Worm (Caenorhabditis elegans) whole organism, L4 larva: ENCODE measurements around the gene T01E8.8.

ENCODE experiments used
- F49E8.2 ChIP-seq: sonication (generic microtip); optimal IDR thresholded peaks from 2 replicates; lab custom pipeline; 2016; ENCODE audit warnings: missing compliant biosample characterization, mild to moderate bottlenecking, missing genetic modification characterization, borderline replicate concordance
- T20F7.1 ChIP-seq: fragments of 200-800 bp; sonication (Bioruptor generic); optimal IDR thresholded peaks from 2 replicates; lab custom pipeline; 2018; ENCODE audit warnings: mild to moderate bottlenecking, missing genetic modification characterization, missing compliant biosample characterization
- Y105C5A.15 ChIP-seq: fragments of 200-800 bp; sonication (Bioruptor generic); IDR thresholded peaks from 2 replicates; pipeline ENCODE4 v1.3.6; 2022; ENCODE audit warnings: missing genetic modification characterization, missing compliant biosample characterization
- Y48G9A.11 ChIP-seq: fragments of 200-800 bp; sonication (Bioruptor generic); IDR thresholded peaks from 2 replicates; pipeline ENCODE4 v1.3.6; 2022; ENCODE audit warnings: missing genetic modification reagents, missing genetic modification characterization, missing compliant biosample characterization
- Y5F2A.4 ChIP-seq: fragments of 200-800 bp; sonication (Bioruptor generic); optimal IDR thresholded peaks from 2 replicates; lab custom pipeline; 2018; ENCODE audit warnings: mild to moderate bottlenecking, missing genetic modification characterization, missing compliant biosample characterization
- ZK337.2 ChIP-seq: fragments of 200-800 bp; sonication (Bioruptor generic); IDR thresholded peaks from 2 replicates; pipeline ENCODE4 v1.3.6; 2022; ENCODE audit warnings: missing genetic modification reagents, missing genetic modification characterization, missing compliant biosample characterization
- aha-1 ChIP-seq: fragments of 150-350 bp; peaks from one replicate; lab custom pipeline; 2014; ENCODE audit warnings: missing biosample characterization, missing genetic modification characterization
- ceh-44 ChIP-seq: fragments of 200-800 bp; sonication (Bioruptor generic); IDR thresholded peaks from 2 replicates; pipeline ENCODE4 v1.3.6; 2022; ENCODE audit warnings: missing genetic modification reagents, missing genetic modification characterization, missing compliant biosample characterization
- ceh-82 ChIP-seq: sonication (generic microtip); optimal IDR thresholded peaks from 2 replicates; lab custom pipeline; 2017; ENCODE audit warnings: missing biosample characterization, missing genetic modification characterization
- ces-1 ChIP-seq: fragments of 150-350 bp; sonication (generic microtip); optimal IDR thresholded peaks from 4 replicates; lab custom pipeline; 2014; ENCODE audit warnings: missing biosample characterization, missing genetic modification reagents, missing genetic modification characterization
- dmd-8 ChIP-seq: fragments of 200-800 bp; sonication (Bioruptor generic); IDR thresholded peaks from 2 replicates; pipeline ENCODE4 v1.3.6; 2022; ENCODE audit warnings: missing genetic modification characterization, missing compliant biosample characterization
- dpl-1 ChIP-seq: fragments of 150-350 bp; optimal IDR thresholded peaks from 2 replicates; lab custom pipeline; 2014; ENCODE audit warnings: missing biosample characterization, missing genetic modification reagents, missing genetic modification characterization
- fkh-10 ChIP-seq: fragments of 150-350 bp; optimal IDR thresholded peaks from 2 replicates; lab custom pipeline; 2014; ENCODE audit warnings: missing biosample characterization, missing genetic modification reagents, missing genetic modification characterization
- gei-8 ChIP-seq: fragments of 200-800 bp; sonication (Bioruptor generic); optimal IDR thresholded peaks from 2 replicates; lab custom pipeline; 2018; ENCODE audit warnings: mild to moderate bottlenecking, missing genetic modification characterization, missing compliant biosample characterization
- hif-1 ChIP-seq, 2 experiments: sonication (generic microtip); optimal IDR thresholded peaks; 2 replicates each; lab custom pipeline; 2016 to 2017; ENCODE audit warnings: missing compliant biosample characterization in 2 of 2, missing genetic modification characterization in 2 of 2, missing genetic modification reagents in 2 of 2, missing genotype in 2 of 2, mild to moderate bottlenecking in 1 of 2
- lin-13 ChIP-seq: fragments of 150-350 bp; optimal IDR thresholded peaks from 2 replicates; lab custom pipeline; 2014; ENCODE audit warnings: missing biosample characterization, missing genetic modification reagents, missing genetic modification characterization
- lin-38 ChIP-seq: fragments of 200-800 bp; sonication (Bioruptor generic); IDR thresholded peaks from 2 replicates; pipeline ENCODE4 v1.3.6; 2022; ENCODE audit warnings: missing genetic modification reagents, missing genetic modification characterization, missing compliant biosample characterization
- mes-2 ChIP-seq: sonication (generic microtip); optimal IDR thresholded peaks from 2 replicates; lab custom pipeline; 2016; ENCODE audit warnings: missing genotype, mild to moderate bottlenecking, missing genetic modification characterization, missing compliant biosample characterization; ENCODE audit not compliant: poor library complexity, severe bottlenecking
- nhr-10 ChIP-seq: fragments of 150-350 bp; optimal IDR thresholded peaks from 2 replicates; lab custom pipeline; 2014; ENCODE audit warnings: missing biosample characterization, missing genetic modification characterization
- nhr-11 ChIP-seq: fragments of 150-350 bp; optimal IDR thresholded peaks from 2 replicates; lab custom pipeline; 2014; ENCODE audit warnings: missing biosample characterization, missing genetic modification characterization
- nhr-28 ChIP-seq: fragments of 150-350 bp; optimal IDR thresholded peaks from 2 replicates; lab custom pipeline; 2014; ENCODE audit warnings: missing biosample characterization, missing genetic modification characterization
- nhr-41 ChIP-seq: fragments of 200-800 bp; sonication (Bioruptor generic); IDR thresholded peaks from 2 replicates; pipeline ENCODE4 v1.3.6; 2022; ENCODE audit warnings: missing genetic modification reagents, missing genetic modification characterization, missing compliant biosample characterization
- nhr-6 ChIP-seq: fragments of 150-350 bp; optimal IDR thresholded peaks from 2 replicates; lab custom pipeline; 2014; ENCODE audit warnings: missing biosample characterization, missing genetic modification characterization
- nhr-77 ChIP-seq: fragments of 150-350 bp; optimal IDR thresholded peaks from 2 replicates; lab custom pipeline; 2014; ENCODE audit warnings: missing biosample characterization, missing genetic modification characterization
- php-3 ChIP-seq: fragments of 200-800 bp; sonication (Bioruptor generic); IDR thresholded peaks from 2 replicates; pipeline ENCODE4 v1.3.6; 2022; ENCODE audit warnings: missing genetic modification reagents, missing genetic modification characterization, missing compliant biosample characterization
- saeg-2 ChIP-seq: fragments of 200-800 bp; sonication (Bioruptor generic); IDR thresholded peaks from 2 replicates; pipeline ENCODE4 v1.3.6; 2022; ENCODE audit warnings: missing genetic modification reagents, missing genetic modification characterization, missing compliant biosample characterization
- set-16 ChIP-seq: fragments of 200-800 bp; sonication (Bioruptor generic); IDR thresholded peaks from 2 replicates; pipeline ENCODE4 v1.3.6; 2022; ENCODE audit warnings: missing genetic modification reagents, missing genetic modification characterization, missing compliant biosample characterization
- snpc-4 ChIP-seq: fragments of 150-350 bp; optimal IDR thresholded peaks from 2 replicates; lab custom pipeline; 2014; ENCODE audit warnings: missing biosample characterization, missing genetic modification characterization
- spr-3 ChIP-seq: fragments of 200-800 bp; sonication (Bioruptor generic); optimal IDR thresholded peaks from 2 replicates; lab custom pipeline; 2018; ENCODE audit warnings: mild to moderate bottlenecking, missing genetic modification characterization, missing compliant biosample characterization
- unc-130 ChIP-seq: sonication (generic microtip); optimal IDR thresholded peaks from 2 replicates; lab custom pipeline; 2016; ENCODE audit warnings: missing genetic modification reagents, missing genetic modification characterization, missing compliant biosample characterization
- unc-39 ChIP-seq: sonication (generic microtip); optimal IDR thresholded peaks from 2 replicates; lab custom pipeline; 2017; ENCODE audit warnings: missing biosample characterization, missing genetic modification characterization
- unc-62 ChIP-seq, 3 experiments: fragments of 150-350 bp in 1 of 3; sonication (generic microtip); optimal IDR thresholded peaks in 2 of 3; peaks in 1 of 3; 1 replicate in 1 of 3; 2 replicates in 2 of 3; lab custom pipeline; 2014 to 2017; ENCODE audit warnings: missing biosample characterization in 3 of 3, missing genetic modification characterization in 3 of 3, missing genetic modification reagents in 3 of 3, missing genotype in 1 of 3
- vab-7 ChIP-seq: fragments of 200-800 bp; sonication (Bioruptor generic); IDR thresholded peaks from 2 replicates; pipeline ENCODE4 v1.3.6; 2022; ENCODE audit warnings: missing genetic modification reagents, missing genetic modification characterization, missing compliant biosample characterization
- zag-1 ChIP-seq: fragments of 150-350 bp; optimal IDR thresholded peaks from 2 replicates; lab custom pipeline; 2014; ENCODE audit warnings: missing biosample characterization, missing genetic modification characterization
- zfp-2 ChIP-seq: sonication (generic microtip); optimal IDR thresholded peaks from 2 replicates; lab custom pipeline; 2016; ENCODE audit warnings: mild to moderate bottlenecking, missing genetic modification characterization, missing compliant biosample characterization
- ztf-7 ChIP-seq: fragments of 150-350 bp; optimal IDR thresholded peaks from 2 replicates; lab custom pipeline; 2014; ENCODE audit warnings: missing biosample characterization, missing genetic modification characterization

T01E8.8 gene

DNA sequence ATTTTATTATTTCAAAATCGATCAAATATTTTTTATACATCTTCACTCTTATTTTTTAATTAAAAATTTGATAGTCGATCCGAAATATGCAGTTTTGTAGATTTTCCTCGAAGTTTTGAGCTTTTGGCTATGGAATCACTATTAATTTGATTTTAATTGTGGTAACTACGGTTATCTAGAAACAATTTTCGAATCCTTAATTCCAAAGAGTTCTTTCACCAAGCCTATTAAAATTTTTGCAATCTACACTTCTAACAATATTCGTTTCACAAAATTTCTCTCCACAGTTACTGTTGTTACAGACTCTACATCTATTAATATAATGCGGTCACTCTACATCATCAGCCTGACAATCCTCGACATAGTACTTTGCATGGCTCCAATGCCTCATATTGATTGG is 38.9 kb upstream of the T01E8.8 start, which contains the start of gene R05H5.7:
Gene R05H5.7 (plus strand): TSS at position 301 of the 400 bp plus-strand sequence.
- no peak for TF ChIP-seq spr-3 (GFP tag; lab: Kevin White, UChicago)
- TF ChIP-seq saeg-2 (GFP tag; lab: Robert Waterston, UW), result no peak
- no peak for TF ChIP-seq dmd-8
- TF ChIP-seq Y105C5A.15 (GFP tag; lab: Robert Waterston, UW), result no peak
- TF ChIP-seq nhr-41 (GFP tag; lab: Robert Waterston, UW), result no peak
- TF ChIP-seq php-3 (GFP tag; lab: Robert Waterston, UW), result no peak
- TF ChIP-seq unc-62 (GFP tag; optimal IDR thresholded peaks at IDR 0.05 in 1 of 2; lab: Kevin White, UChicago), result no peak
- no peak for TF ChIP-seq unc-62 (tag; optimal IDR thresholded peaks at IDR 0.05; lab: Kevin White, UChicago)
- no peak for TF ChIP-seq nhr-10 (tag; lab: Kevin White, UChicago)
- no peak for TF ChIP-seq unc-39
- no peak for TF ChIP-seq zfp-2 (tag; lab: Kevin White, UChicago)
- no peak for TF ChIP-seq F49E8.2
- TF ChIP-seq mes-2 (tag; lab: Kevin White, UChicago), result no peak

DNA sequence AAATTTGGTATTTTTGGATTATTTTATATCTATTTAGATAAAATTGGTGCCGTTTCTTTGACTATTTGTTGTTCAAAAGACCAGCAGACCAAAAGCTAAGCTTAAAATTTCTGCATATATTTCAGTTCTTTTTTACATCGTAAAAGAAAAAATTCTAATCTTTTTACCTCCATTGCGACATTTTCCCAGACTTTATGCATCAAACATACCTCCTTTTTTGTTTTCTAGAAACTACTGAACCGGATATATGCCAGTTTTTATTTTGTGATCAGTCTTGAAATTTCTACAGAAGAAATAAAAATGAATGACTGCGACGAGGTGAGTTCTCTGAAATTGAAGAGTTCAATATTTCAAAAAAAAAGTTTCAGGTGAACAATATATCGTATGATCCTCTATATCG is 36.5 kb upstream of the T01E8.8 start, which contains the start of gene srb-6:
Gene srb-6 (plus strand): TSS at position 301 of the 400 bp plus-strand sequence.
- TF ChIP-seq unc-130 (GFP tag; lab: Kevin White, UChicago) (no peak), set-16 (GFP tag; lab: Robert Waterston, UW) (no peak), saeg-2 (GFP tag; lab: Robert Waterston, UW) (no peak), zag-1 (tag; lab: Kevin White, UChicago) (no peak), fkh-10 (GFP tag; lab: Kevin White, UChicago) (no peak), snpc-4 (tag; lab: Kevin White, UChicago) (no peak), gei-8 (no peak), zfp-2 (tag; lab: Kevin White, UChicago) (no peak), ztf-7 (no peak)

DNA sequence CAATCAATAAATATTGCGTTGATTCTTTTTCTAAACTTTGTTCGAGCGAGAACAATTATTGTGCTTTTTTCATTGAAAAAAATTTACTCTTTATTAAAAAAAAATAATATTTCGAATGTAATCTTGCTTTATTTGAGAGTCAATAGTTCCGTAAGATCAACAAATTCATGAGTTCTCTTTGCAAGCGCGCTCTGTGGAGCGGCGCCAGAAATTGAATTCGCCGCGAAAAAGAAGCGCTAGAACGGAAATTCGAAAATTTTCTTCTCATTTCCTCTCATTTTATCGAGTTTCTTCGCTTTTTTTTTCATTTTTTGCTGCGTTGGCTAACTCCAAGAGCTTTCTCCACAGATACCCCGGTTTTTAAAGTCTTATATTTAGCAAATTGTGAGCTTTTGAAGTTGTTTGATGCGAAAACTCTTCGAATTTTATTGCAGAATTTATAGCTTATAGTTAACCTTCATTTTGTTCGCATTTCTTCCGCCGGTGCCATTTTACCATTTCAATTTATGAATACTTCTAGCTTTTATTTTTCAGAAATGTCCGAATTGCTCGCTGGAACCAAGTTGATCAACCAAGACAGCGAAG is 33.9 kb upstream of the T01E8.8 start, which contains the start of gene R05H5.3:
Gene R05H5.3 (plus strand): TSS at position 535 of the 585 bp plus-strand sequence.
- no peak for TF ChIP-seq Y5F2A.4 (GFP tag; lab: Kevin White, UChicago)
- peak; percentile 57; the same call in 1 of the 2 replicates for TF ChIP-seq Y48G9A.11 (GFP tag; lab: Robert Waterston, UW)
- no peak for TF ChIP-seq ZK337.2 (GFP tag; lab: Robert Waterston, UW)
- peak; percentile 83 for TF ChIP-seq dpl-1 (GFP tag; lab: Kevin White, UChicago)
- TF ChIP-seq lin-38, result peak; percentile 93
- TF ChIP-seq aha-1, result peak; percentile 74
- TF ChIP-seq nhr-6 (tag; lab: Kevin White, UChicago), result peak; percentile 77
- TF ChIP-seq nhr-11 (tag; lab: Kevin White, UChicago), result peak; percentile 80
- TF ChIP-seq ceh-82 (tag; lab: Kevin White, UChicago), result no peak
- TF ChIP-seq lin-13 (GFP tag; lab: Kevin White, UChicago), result peak; percentile 73
- peak; percentile 71; the same call in 1 of the 2 replicates for TF ChIP-seq ceh-44 (GFP tag; lab: Robert Waterston, UW)
- TF ChIP-seq ces-1, result peak; percentile 70
- TF ChIP-seq nhr-77, result peak; percentile 63
- TF ChIP-seq T20F7.1 (GFP tag; lab: Kevin White, UChicago), result peak; percentile 11
- peak; percentile 94 for TF ChIP-seq unc-130 (GFP tag; lab: Kevin White, UChicago)
- no peak for TF ChIP-seq ztf-7
- peak; percentile 71 for TF ChIP-seq nhr-28 (tag; lab: Kevin White, UChicago)
- TF ChIP-seq hif-1 (tag; optimal IDR thresholded peaks at IDR 0.05; lab: Kevin White, UChicago), result peak in 1 of 2 experiments; percentile 70
- peak; percentile 71 for TF ChIP-seq fkh-10 (GFP tag; lab: Kevin White, UChicago)

DNA sequence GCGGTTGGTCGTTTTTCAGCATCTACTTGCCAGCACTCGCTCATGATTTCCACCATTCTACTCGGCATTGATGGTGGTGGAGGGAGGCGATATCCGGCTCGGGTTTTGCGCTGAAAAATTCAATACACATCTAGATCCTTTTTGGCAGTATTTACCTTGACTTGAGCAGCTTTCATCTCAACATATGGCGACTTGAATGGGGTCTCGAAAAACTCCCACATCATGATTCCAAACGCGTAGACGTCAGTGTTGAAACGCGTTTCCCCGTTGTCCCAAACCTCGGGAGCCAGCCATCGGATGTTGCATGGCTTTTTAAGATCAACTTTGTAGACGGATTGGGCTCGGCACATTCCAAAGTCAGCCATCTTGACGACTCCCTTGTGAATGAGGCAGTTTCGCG is 32.6 kb upstream of the T01E8.8 start:
- no peak for TF ChIP-seq vab-7 (GFP tag; lab: Robert Waterston, UW)
- TF ChIP-seq aha-1, result peak; percentile 91
- TF ChIP-seq gei-8, result no peak
- TF ChIP-seq, all 104 proteins: peak for 1
